Fruit fly (Drosophila melanogaster) whole organism, pupa: ENCODE data around the gene Jhbp2.
A peak's percentile ranks its signal among the peaks of the same experiment; 100 is the strongest.

ENCODE experiments used
- CG14655 ChIP-seq: fragments of 200-800 bp; sonication (Bioruptor generic); optimal IDR thresholded peaks from 3 replicates; lab custom pipeline; 2017; ENCODE audit warnings: mild to moderate bottlenecking, missing biosample characterization, missing genetic modification reagents, missing genetic modification characterization
- CG17806 ChIP-seq: fragments of 200-800 bp; sonication (Bioruptor generic); optimal IDR thresholded peaks from 2 replicates; lab custom pipeline; 2018; ENCODE audit warnings: missing biosample characterization, mild to moderate bottlenecking, missing genetic modification characterization, moderate library complexity
- CG32121 ChIP-seq: fragments of 200-800 bp; sonication (Bioruptor generic); IDR thresholded peaks from 2 replicates; pipeline ENCODE4 v1.3.6; 2022; ENCODE audit warnings: missing biosample characterization, missing genetic modification characterization
- CG34367 ChIP-seq: fragments of 200-800 bp; sonication (Bioruptor generic); optimal IDR thresholded peaks from 2 replicates; lab custom pipeline; 2018; ENCODE audit warnings: missing biosample characterization, mild to moderate bottlenecking, missing genetic modification characterization
- CG4496 ChIP-seq: fragments of 200-800 bp; sonication (Bioruptor generic); IDR thresholded peaks from 3 replicates; pipeline ENCODE4 v1.3.6; 2022; ENCODE audit warnings: missing biosample characterization, missing genetic modification characterization
- CG8159 ChIP-seq: fragments of 200-800 bp; sonication (Bioruptor generic); optimal IDR thresholded peaks from 3 replicates; lab custom pipeline; 2018; ENCODE audit warnings: missing biosample characterization, mild to moderate bottlenecking, missing genetic modification characterization, moderate library complexity
- CG9948 ChIP-seq: fragments of 200-800 bp; sonication (Bioruptor generic); optimal IDR thresholded peaks from 2 replicates; lab custom pipeline; 2018; ENCODE audit warnings: missing biosample characterization, mild to moderate bottlenecking, missing genetic modification characterization, moderate library complexity
- EcR ChIP-seq: fragments of 200-800 bp; sonication (Bioruptor generic); optimal IDR thresholded peaks from 3 replicates; lab custom pipeline; 2019; ENCODE audit warnings: missing biosample characterization, missing genetic modification characterization, mild to moderate bottlenecking, moderate library complexity, missing genetic modification reagents
- Ets98B ChIP-seq: fragments of 200-800 bp; sonication (Bioruptor generic); IDR thresholded peaks from 2 replicates; pipeline ENCODE4 v1.3.6; 2022; ENCODE audit warnings: missing biosample characterization, missing genetic modification characterization
- Snoo ChIP-seq: fragments of 200-800 bp; sonication (Bioruptor generic); optimal IDR thresholded peaks from 3 replicates; lab custom pipeline; 2017; ENCODE audit warnings: missing biosample characterization, mild to moderate bottlenecking, missing genetic modification characterization, inconsistent platforms
- fd96Ca ChIP-seq: fragments of 200-800 bp; sonication (Bioruptor generic); IDR thresholded peaks from 3 replicates; pipeline ENCODE4 v1.3.6; 2022; ENCODE audit warnings: missing biosample characterization, missing genetic modification characterization
- gl ChIP-seq: fragments of 200-800 bp; sonication (Bioruptor generic); optimal IDR thresholded peaks from 2 replicates; lab custom pipeline; 2018; ENCODE audit warnings: missing biosample characterization, mild to moderate bottlenecking, missing genetic modification characterization

- TF ChIP-seq CG9948 = no peak
- 0 out of 3 replicates have a peak, but pooled peaks have one; percentile 27 for TF ChIP-seq CG4496 (GFP tag; lab: Robert Waterston, UW)
- no peak for TF ChIP-seq EcR (GFP tag; lab: Kevin White, UChicago)
- TF ChIP-seq CG32121 (GFP tag; lab: Robert Waterston, UW) = no peak
- TF ChIP-seq CG34367 = no peak
- TF ChIP-seq CG8159 (tag; lab: Kevin White, UChicago) = no peak
- TF ChIP-seq Ets98B = no peak
- TF ChIP-seq gl (tag; lab: Kevin White, UChicago) = no peak
- no peak for TF ChIP-seq fd96Ca (GFP tag; lab: Robert Waterston, UW)
- no peak for TF ChIP-seq Snoo (tag; lab: Kevin White, UChicago)
- TF ChIP-seq CG17806 = no peak
- no peak for TF ChIP-seq CG14655 (GFP tag; lab: Kevin White, UChicago)
Observed at dm6 chr3R:4981076-4981593, 20.0 kb upstream of the Jhbp2 start.
